Worm (Caenorhabditis elegans) whole organism, late embryonic: ENCODE results near the gene C32B5.7.
"Not testable (repeated sequence)": the region's sequence is repeated elsewhere in the genome, so short reads cannot be mapped to it uniquely, and the experiment has no call there.

Experiments used
- C08G9.2 ChIP-seq: sonication (generic microtip); optimal IDR thresholded peaks from 2 replicates; lab custom pipeline; 2016; ENCODE audit warnings: mild to moderate bottlenecking, missing genetic modification characterization, moderate library complexity, missing compliant biosample characterization
- C38D4.7 ChIP-seq: fragments of 200-800 bp; sonication (Bioruptor generic); optimal IDR thresholded peaks from 2 replicates; lab custom pipeline; 2018; ENCODE audit warnings: mild to moderate bottlenecking, missing genetic modification characterization, moderate library complexity, missing compliant biosample characterization
- ahr-1 ChIP-seq: sonication (generic microtip); optimal IDR thresholded peaks from 2 replicates; lab custom pipeline; 2016; ENCODE audit warnings: missing genetic modification characterization, missing compliant biosample characterization
- ceh-18 ChIP-seq: sonication (generic microtip); optimal IDR thresholded peaks from 2 replicates; lab custom pipeline; 2016; ENCODE audit warnings: missing genetic modification characterization, missing compliant biosample characterization
- ceh-30 ChIP-seq: fragments of 150-350 bp; optimal IDR thresholded peaks from 2 replicates; lab custom pipeline; 2014; ENCODE audit warnings: missing biosample characterization, missing genetic modification characterization
- ceh-9 ChIP-seq: sonication (generic microtip); optimal IDR thresholded peaks from 2 replicates; lab custom pipeline; 2016; ENCODE audit warnings: mild to moderate bottlenecking, missing genetic modification characterization, inconsistent platforms, missing compliant biosample characterization
- dmd-4 ChIP-seq: sonication (generic microtip); optimal IDR thresholded peaks from 2 replicates; lab custom pipeline; 2016; ENCODE audit warnings: borderline replicate concordance, missing genetic modification characterization, missing compliant biosample characterization
- dve-1 ChIP-seq: sonication (generic microtip); optimal IDR thresholded peaks from 2 replicates; lab custom pipeline; 2017; ENCODE audit warnings: antibody characterized with exemption, mild to moderate bottlenecking, missing genetic modification characterization, missing compliant biosample characterization
- eyg-1 ChIP-seq: sonication (generic microtip); optimal IDR thresholded peaks from 2 replicates; lab custom pipeline; 2016; ENCODE audit warnings: missing genotype, missing genetic modification characterization, missing compliant biosample characterization
- fkh-10 ChIP-seq: fragments of 150-350 bp; optimal IDR thresholded peaks from 2 replicates; lab custom pipeline; 2014; ENCODE audit warnings: missing biosample characterization, missing genetic modification reagents, missing genetic modification characterization
- gmeb-2 ChIP-seq: sonication (generic microtip); optimal IDR thresholded peaks from 2 replicates; lab custom pipeline; 2016; ENCODE audit warnings: missing genetic modification characterization, inconsistent platforms, missing compliant biosample characterization
- hlh-15 ChIP-seq: sonication (generic microtip); optimal IDR thresholded peaks from 2 replicates; lab custom pipeline; 2016; ENCODE audit warnings: missing genetic modification characterization, missing compliant biosample characterization
- hlh-30 ChIP-seq: sonication (generic microtip); optimal IDR thresholded peaks from 2 replicates; lab custom pipeline; 2017; ENCODE audit warnings: antibody characterized with exemption, missing genetic modification characterization, missing compliant biosample characterization; ENCODE audit not compliant: insufficient read depth
- odd-2 ChIP-seq: sonication (generic microtip); optimal IDR thresholded peaks from 2 replicates; lab custom pipeline; 2017; ENCODE audit warnings: antibody characterized with exemption, mild to moderate bottlenecking, missing genetic modification characterization, missing compliant biosample characterization
- pqm-1 ChIP-seq: sonication (generic microtip); optimal IDR thresholded peaks from 2 replicates; lab custom pipeline; 2016; ENCODE audit warnings: missing genetic modification characterization, missing compliant biosample characterization
- ref-2 ChIP-seq: sonication (generic microtip); optimal IDR thresholded peaks from 2 replicates; lab custom pipeline; 2016; ENCODE audit warnings: missing genetic modification characterization, missing compliant biosample characterization
- rnt-1 ChIP-seq: sonication (generic microtip); optimal IDR thresholded peaks from 2 replicates; lab custom pipeline; 2016; ENCODE audit warnings: missing genetic modification characterization, missing compliant biosample characterization
- sox-2 ChIP-seq: fragments of 200-800 bp; sonication (Bioruptor generic); IDR thresholded peaks from 2 replicates; pipeline ENCODE4 v1.3.6; 2022; ENCODE audit warnings: missing genetic modification reagents, missing genetic modification characterization, missing compliant biosample characterization
- sox-4 ChIP-seq: sonication (generic microtip); optimal IDR thresholded peaks from 2 replicates; lab custom pipeline; 2017; ENCODE audit warnings: mild to moderate bottlenecking, missing genetic modification characterization, inconsistent platforms, missing compliant biosample characterization
- ttx-3 ChIP-seq: sonication (generic microtip); optimal IDR thresholded peaks from 2 replicates; lab custom pipeline; 2016; ENCODE audit warnings: missing genetic modification reagents, missing genetic modification characterization, missing compliant biosample characterization
- unc-3 ChIP-seq, 2 experiments: fragments of 200-800 bp in 1 of 2; sonication (Bioruptor generic) in 1 of 2; sonication (generic microtip) in 1 of 2; conservative IDR thresholded peaks in 1 of 2; optimal IDR thresholded peaks in 1 of 2; 2 replicates each; pipeline versions ENCODE4 v1.3.6 to Lab custom; 2016 to 2022; ENCODE audit warnings: missing compliant biosample characterization in 2 of 2, missing genetic modification characterization in 2 of 2, missing genetic modification reagents in 1 of 2
- unc-42 ChIP-seq: sonication (generic microtip); optimal IDR thresholded peaks from 2 replicates; lab custom pipeline; 2016; ENCODE audit warnings: missing genotype, missing genetic modification characterization, missing compliant biosample characterization
- zip-5 ChIP-seq: sonication (generic microtip); optimal IDR thresholded peaks from 2 replicates; lab custom pipeline; 2016; ENCODE audit warnings: missing genetic modification characterization, missing compliant biosample characterization

Gene C32B5.7

DNA sequence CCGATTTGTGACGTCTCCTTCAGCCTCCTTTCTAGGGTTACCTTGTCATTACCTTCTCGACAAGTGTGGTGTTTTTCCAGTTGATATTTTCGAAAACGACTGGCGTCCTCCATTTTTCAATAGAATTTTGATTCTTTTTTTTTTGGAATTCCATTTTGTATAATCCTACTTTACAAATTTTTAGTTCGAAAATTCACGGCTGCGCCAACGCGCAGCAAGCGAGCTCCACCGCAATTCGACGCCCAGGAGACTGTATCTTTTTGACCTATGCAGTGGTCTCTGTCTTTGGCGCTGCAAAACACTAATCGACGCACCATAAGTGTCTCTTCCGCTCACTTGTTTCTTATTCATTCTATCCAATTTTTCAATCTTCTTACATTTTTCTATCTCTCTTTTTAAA, 31.0 kb downstream of the C32B5.7 start, which contains the start of gene fbxc-42 (continued):
- TF ChIP-seq dmd-4 (tag; lab: Kevin White, UChicago), result no peak
- TF ChIP-seq, all 69 proteins: peak for 0

DNA sequence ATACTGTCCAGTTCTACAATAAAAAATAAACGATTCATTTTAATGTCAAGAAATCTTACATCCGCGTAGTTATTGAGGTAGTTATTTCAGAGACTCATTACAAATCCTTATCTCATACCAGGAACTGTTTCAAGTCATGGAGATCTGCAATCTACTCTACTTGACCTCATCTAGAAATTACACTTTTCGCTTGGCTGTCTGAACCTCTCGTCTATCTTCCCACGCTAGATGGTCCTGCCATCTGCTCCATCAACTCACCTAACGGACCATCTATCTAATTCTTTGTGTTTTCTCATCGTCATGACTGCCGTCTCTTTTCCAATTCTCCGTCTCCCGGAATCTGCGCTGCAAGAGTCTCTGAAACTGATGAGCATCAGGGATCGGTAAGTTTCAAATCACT, 33.9 kb downstream of the C32B5.7 start, which contains the start of gene F45D11.7:
F45D11.7 (plus strand) TSS at position 301 of the 400 bp plus-strand sequence.
- not testable (repeated sequence) for TF ChIP-seq sox-4; eyg-1 (tag; lab: Kevin White, UChicago); rnt-1

DNA sequence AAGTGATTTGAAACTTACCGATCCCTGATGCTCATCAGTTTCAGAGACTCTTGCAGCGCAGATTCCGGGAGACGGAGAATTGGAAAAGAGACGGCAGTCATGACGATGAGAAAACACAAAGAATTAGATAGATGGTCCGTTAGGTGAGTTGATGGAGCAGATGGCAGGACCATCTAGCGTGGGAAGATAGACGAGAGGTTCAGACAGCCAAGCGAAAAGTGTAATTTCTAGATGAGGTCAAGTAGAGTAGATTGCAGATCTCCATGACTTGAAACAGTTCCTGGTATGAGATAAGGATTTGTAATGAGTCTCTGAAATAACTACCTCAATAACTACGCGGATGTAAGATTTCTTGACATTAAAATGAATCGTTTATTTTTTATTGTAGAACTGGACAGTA, 35.8 kb downstream of the C32B5.7 start, which contains the start of gene F45D11.11:
F45D11.11 (minus strand) TSS at position 101 of the 400 bp plus-strand sequence.
- not testable (repeated sequence) for TF ChIP-seq ahr-1 (tag; lab: Kevin White, UChicago); sox-2 (GFP tag; lab: Robert Waterston, UW); ref-2 (tag; lab: Kevin White, UChicago)

DNA sequence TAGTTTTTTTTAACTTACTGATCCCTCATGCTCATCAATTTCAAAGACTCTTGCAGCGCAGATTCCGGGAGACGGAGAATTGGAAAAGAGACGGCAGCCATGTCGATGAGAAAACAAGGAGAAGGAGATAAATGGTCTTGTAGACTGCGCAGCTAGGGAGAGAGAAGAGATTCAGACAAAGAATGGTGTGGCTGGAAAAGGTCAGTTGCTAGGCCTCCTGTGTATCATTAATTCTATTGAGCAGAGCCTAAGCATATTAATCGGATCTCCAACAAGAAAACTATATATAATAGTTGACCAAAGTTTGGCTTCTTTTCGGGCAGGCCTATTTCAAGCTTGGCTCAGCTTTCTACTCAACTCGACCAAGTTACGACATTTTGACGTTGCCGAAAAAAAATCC, 39.2 kb downstream of the C32B5.7 start, which contains the start of gene fbxb-29:
fbxb-29 (minus strand) TSS at position 101 of the 400 bp plus-strand sequence.
- TF ChIP-seq ttx-3 (tag; lab: Kevin White, UChicago) (no peak), dmd-4 (tag; lab: Kevin White, UChicago) (no peak), C38D4.7 (GFP tag; lab: Kevin White, UChicago) (no peak), gmeb-2 (tag; lab: Kevin White, UChicago) (no peak), odd-2 (tag; lab: Kevin White, UChicago) (no peak), pqm-1 (tag; lab: Kevin White, UChicago) (no peak), dve-1 (tag; lab: Kevin White, UChicago) (no peak), hlh-15 (tag; lab: Kevin White, UChicago) (no peak), unc-3 (GFP tag; conservative IDR thresholded peaks at IDR 0.05; lab: Robert Waterston, UW) (no peak), unc-3 (tag; optimal IDR thresholded peaks at IDR 0.05; lab: Kevin White, UChicago) (no peak), fkh-10 (GFP tag; lab: Kevin White, UChicago) (no peak), C08G9.2 (tag; lab: Kevin White, UChicago) (no peak), hlh-30 (tag; lab: Kevin White, UChicago) (no peak), zip-5 (tag; lab: Kevin White, UChicago) (no peak)

DNA sequence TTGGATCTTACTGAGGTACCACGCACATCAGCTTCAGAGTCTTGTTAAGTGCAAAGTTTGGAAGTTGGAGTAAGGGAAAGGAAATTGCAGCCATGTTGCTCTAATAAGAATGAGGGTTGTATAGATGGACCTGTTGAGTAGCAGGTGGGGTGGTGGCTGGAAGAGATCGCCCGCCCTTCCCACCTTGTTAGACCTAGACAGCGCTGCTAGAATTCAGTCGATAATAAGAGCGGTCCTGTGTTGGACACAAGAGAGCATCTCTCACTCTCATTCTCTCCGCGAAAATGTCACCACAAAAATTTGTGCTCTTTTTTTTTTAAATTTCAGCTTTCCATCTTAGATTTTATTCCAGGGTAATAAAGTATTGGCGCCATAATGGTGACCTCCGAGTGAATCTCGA, 41.0 kb downstream of the C32B5.7 start, which contains the start of the genes fbxb-30 and F45D11.5:
fbxb-30 (minus strand) TSS at position 101 of the 400 bp plus-strand sequence.
F45D11.5 (plus strand) TSS at position 352 of the 400 bp plus-strand sequence.
- TF ChIP-seq unc-42 (no peak), ceh-18 (tag; lab: Kevin White, UChicago) (no peak)

DNA sequence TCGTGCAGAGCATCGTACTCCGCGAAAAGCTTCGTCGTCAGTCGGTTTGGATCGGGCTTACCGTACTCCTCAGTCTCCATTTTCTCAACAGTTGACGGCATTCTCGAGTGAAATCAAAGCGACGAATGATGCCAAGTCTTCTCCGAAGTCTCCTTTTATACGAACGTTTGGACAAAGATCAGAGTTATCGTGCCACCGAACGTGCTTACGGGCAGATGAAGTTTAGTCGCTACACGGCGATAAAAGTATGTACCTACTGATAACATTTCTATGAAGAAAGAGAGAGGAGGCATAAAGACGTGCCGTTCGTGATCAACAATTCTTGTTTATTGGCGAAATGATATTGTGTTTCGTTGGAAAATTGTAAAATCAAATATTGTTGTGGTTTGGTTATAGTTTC, 46.0 kb downstream of the C32B5.7 start, which contains the start of gene F45D11.14:
F45D11.14 (minus strand) TSS at position 101 of the 400 bp plus-strand sequence.
- TF ChIP-seq gmeb-2, ceh-30, ceh-9 (tag; lab: Kevin White, UChicago): not testable (repeated sequence)
